Fruit fly (Drosophila melanogaster): Measurements from ENCODE around the gene CG5078.

Gene CG5078

dm6 chr3L:20517179-20517834, 11.5 kb downstream of the CG5078 start (continued):
- TF ChIP-seq vri (GFP tag; optimal IDR thresholded peaks at IDR 0.05) (peak; percentile 64), CG32006 (GFP tag; optimal IDR thresholded peaks at IDR 0.05) (no peak), CG3919 (GFP tag; optimal IDR thresholded peaks at IDR 0.05) (no peak), CG10631 (GFP tag; optimal IDR thresholded peaks at IDR 0.05) (peak; percentile 33), pdm3 (GFP tag; optimal IDR thresholded peaks at IDR 0.05) (no peak), CG6854 (GFP tag; optimal IDR thresholded peaks at IDR 0.05) (no peak), svp (GFP tag) (peak; percentile 94), CG3032 (tag; optimal IDR thresholded peaks at IDR 0.05) (no peak), CG31627 (GFP tag; optimal IDR thresholded peaks at IDR 0.05) (no peak), acj6 (GFP tag; optimal IDR thresholded peaks at IDR 0.05) (no peak), fkh (GFP tag; optimal IDR thresholded peaks at IDR 0.05) (no peak), eg (GFP tag; IDR thresholded peaks at IDR 0.05) (no peak), OdsH (GFP tag; optimal IDR thresholded peaks at IDR 0.05) (no peak), Hr39 (GFP tag; optimal IDR thresholded peaks at IDR 0.05) (no peak), CG34406 (GFP tag; optimal IDR thresholded peaks at IDR 0.05) (no peak)

- TF ChIP-seq CG10669 (GFP tag; optimal IDR thresholded peaks at IDR 0.05) (peak; percentile 5), cyc (GFP tag; optimal IDR thresholded peaks at IDR 0.05) (no peak), Hr38 (GFP tag; optimal IDR thresholded peaks at IDR 0.05) (no peak), Blimp-1 (GFP tag; optimal IDR thresholded peaks at IDR 0.05) (peak; percentile 13), Met (GFP tag; optimal IDR thresholded peaks at IDR 0.05) (peak; percentile 57), ss (GFP tag; optimal IDR thresholded peaks at IDR 0.05) (peak; percentile 73 to 78), Eip93F (GFP tag; optimal IDR thresholded peaks at IDR 0.05) (no peak), topi (GFP tag; optimal IDR thresholded peaks at IDR 0.05) (peak; percentile 57), CG32006 (GFP tag; optimal IDR thresholded peaks at IDR 0.05) (peak; percentile 33), CG4318 (GFP tag; optimal IDR thresholded peaks at IDR 0.05) (no peak), fd59A (GFP tag; optimal IDR thresholded peaks at IDR 0.05) (no peak), CG6854 (GFP tag; optimal IDR thresholded peaks at IDR 0.05) (peak; percentile 67), CG11294 (GFP tag; IDR thresholded peaks at IDR 0.05) (no peak), CG8632 (GFP tag; optimal IDR thresholded peaks at IDR 0.05) (peak; percentile 38), net (GFP tag; optimal IDR thresholded peaks at IDR 0.05) (peak; percentile 17), CG3032 (tag; optimal IDR thresholded peaks at IDR 0.05) (peak; percentile 5), Hr4 (GFP tag; optimal IDR thresholded peaks at IDR 0.05) (peak; percentile 59), Sox14 (GFP tag; optimal IDR thresholded peaks at IDR 0.05) (peak; percentile 95), CG6792 (GFP tag; optimal IDR thresholded peaks at IDR 0.05) (no peak), CG11762 (GFP tag; optimal IDR thresholded peaks at IDR 0.05; ENCODE audit: insufficient read depth) (no peak), CG6163 (GFP tag; IDR thresholded peaks at IDR 0.05) (peak; percentile 88), OdsH (GFP tag; optimal IDR thresholded peaks at IDR 0.05) (peak; percentile 5), Sox102F (GFP tag; optimal IDR thresholded peaks at IDR 0.05) (peak; percentile 20), Ets96B (tag; optimal IDR thresholded peaks at IDR 0.05) (peak; percentile 26), CG11902 (GFP tag; optimal IDR thresholded peaks at IDR 0.05) (no peak), pdm3 (GFP tag; optimal IDR thresholded peaks at IDR 0.05) (peak; percentile 36), lz (GFP tag; optimal IDR thresholded peaks at IDR 0.05) (peak; percentile 48), fkh (GFP tag; optimal IDR thresholded peaks at IDR 0.05) (peak; percentile 85), fd85E (GFP tag; optimal IDR thresholded peaks at IDR 0.05) (no peak), dac (GFP tag; optimal IDR thresholded peaks at IDR 0.05) (no peak), Ets21C (GFP tag; optimal IDR thresholded peaks at IDR 0.05) (no peak), CG9139 (GFP tag; optimal IDR thresholded peaks at IDR 0.05) (peak; percentile 70), CG1621 (tag; optimal IDR thresholded peaks at IDR 0.05) (peak; percentile 47), Eip75B (GFP tag; optimal IDR thresholded peaks at IDR 0.05) (peak; percentile 14), vri (GFP tag; optimal IDR thresholded peaks at IDR 0.05) (peak; percentile 47), CG6808 (GFP tag; optimal IDR thresholded peaks at IDR 0.05) (peak; percentile 72), CG3919 (GFP tag; optimal IDR thresholded peaks at IDR 0.05) (peak; percentile 26), CG15336 (GFP tag; IDR thresholded peaks at IDR 0.05) (0 out of 2 replicates have a peak, but pooled peaks have one; percentile 7), eg (GFP tag; IDR thresholded peaks at IDR 0.05) (peak; percentile 37; the same call in 1 of the 3 replicates), spab (GFP tag; optimal IDR thresholded peaks at IDR 0.05) (peak; percentile 52)
Measured at dm6 chr3L:20517897-20518804, 12.3 kb downstream of the CG5078 start.
